Worm (Caenorhabditis elegans) whole organism, early embryonic: Measurements from ENCODE around the gene his-3.

Experiments used
- B0310.2 ChIP-seq: sonication (generic microtip); optimal IDR thresholded peaks from 2 replicates; lab custom pipeline; 2016; ENCODE audit warnings: mild to moderate bottlenecking, missing genetic modification characterization, missing compliant biosample characterization
- F13C5.2 ChIP-seq: sonication (generic microtip); optimal IDR thresholded peaks from 2 replicates; lab custom pipeline; 2017; ENCODE audit warnings: mild to moderate bottlenecking, missing genetic modification characterization, inconsistent platforms, missing compliant biosample characterization
- aly-1 ChIP-seq: sonication (generic microtip); optimal IDR thresholded peaks from 2 replicates; lab custom pipeline; 2016; ENCODE audit warnings: missing genetic modification characterization, missing compliant biosample characterization
- ama-1 ChIP-seq: fragments of 150-350 bp; optimal IDR thresholded peaks from 2 replicates; lab custom pipeline; 2014
- ceh-13 ChIP-seq: fragments of 200-800 bp; sonication (Bioruptor generic); optimal IDR thresholded peaks from 2 replicates; lab custom pipeline; 2018; ENCODE audit warnings: mild to moderate bottlenecking, missing genetic modification characterization, missing compliant biosample characterization
- ceh-36 ChIP-seq: sonication (generic microtip); optimal IDR thresholded peaks from 2 replicates; lab custom pipeline; 2016; ENCODE audit warnings: missing genetic modification characterization, inconsistent platforms, missing compliant biosample characterization
- ets-7 ChIP-seq: sonication (generic microtip); optimal IDR thresholded peaks from 2 replicates; lab custom pipeline; 2016; ENCODE audit warnings: missing genotype, missing genetic modification characterization, missing compliant biosample characterization
- flt-1 ChIP-seq: fragments of 200-800 bp; sonication (Bioruptor generic); IDR thresholded peaks from 2 replicates; pipeline ENCODE4 v1.3.6; 2022; ENCODE audit warnings: missing genetic modification characterization, missing compliant biosample characterization
- hmbx-1 ChIP-seq: sonication (generic microtip); optimal IDR thresholded peaks from 2 replicates; lab custom pipeline; 2016; ENCODE audit warnings: mild to moderate bottlenecking, missing genetic modification characterization, missing compliant biosample characterization
- hmg-4 ChIP-seq: fragments of 200-800 bp; sonication (Bioruptor generic); optimal IDR thresholded peaks from 2 replicates; lab custom pipeline; 2018; ENCODE audit warnings: mild to moderate bottlenecking, missing genetic modification characterization, missing compliant biosample characterization
- scrt-1 ChIP-seq: fragments of 200-800 bp; sonication (Bioruptor generic); IDR thresholded peaks from 2 replicates; pipeline ENCODE4 v1.3.6; 2022; ENCODE audit warnings: missing genetic modification characterization, missing compliant biosample characterization
- tra-4 ChIP-seq: sonication (generic microtip); optimal IDR thresholded peaks from 2 replicates; lab custom pipeline; 2017; ENCODE audit warnings: missing genetic modification characterization, missing compliant biosample characterization

- TF ChIP-seq hmg-4 (no peak), ama-1 (lab: Kevin White, UChicago) (no peak), ets-7 (tag; lab: Kevin White, UChicago) (no peak), tra-4 (tag; lab: Kevin White, UChicago) (no peak), F13C5.2 (tag; lab: Kevin White, UChicago) (no peak), scrt-1 (GFP tag; lab: Robert Waterston, UW) (no peak), hmbx-1 (no peak), ceh-36 (tag; lab: Kevin White, UChicago) (no peak), flt-1 (GFP tag; lab: Robert Waterston, UW) (no peak), ceh-13 (no peak), B0310.2 (no peak), aly-1 (tag; lab: Kevin White, UChicago) (no peak)
Measured at ce11 chrV:16023559-16023958, 17.0 kb upstream of the his-3 start.
